Worm (Caenorhabditis elegans) whole organism, L4 larva: ENCODE measurements around the gene T23E7.2.

Source experiments
- D1046.2 ChIP-seq: fragments of 200-800 bp; sonication (Bioruptor generic); IDR thresholded peaks from 2 replicates; pipeline ENCODE4 v1.3.6; 2022; ENCODE audit warnings: missing genetic modification characterization, missing compliant biosample characterization
- F44E2.7 ChIP-seq: fragments of 200-800 bp; sonication (Bioruptor generic); IDR thresholded peaks from 2 replicates; pipeline ENCODE4 v2.1.2; 2022; ENCODE audit warnings: missing genetic modification characterization, missing compliant biosample characterization
- F49E8.2 ChIP-seq: sonication (generic microtip); optimal IDR thresholded peaks from 2 replicates; lab custom pipeline; 2016; ENCODE audit warnings: missing compliant biosample characterization, mild to moderate bottlenecking, missing genetic modification characterization, borderline replicate concordance
- T20F7.1 ChIP-seq: fragments of 200-800 bp; sonication (Bioruptor generic); optimal IDR thresholded peaks from 2 replicates; lab custom pipeline; 2018; ENCODE audit warnings: mild to moderate bottlenecking, missing genetic modification characterization, missing compliant biosample characterization
- Y105C5A.15 ChIP-seq: fragments of 200-800 bp; sonication (Bioruptor generic); IDR thresholded peaks from 2 replicates; pipeline ENCODE4 v1.3.6; 2022; ENCODE audit warnings: missing genetic modification characterization, missing compliant biosample characterization
- ZK337.2 ChIP-seq: fragments of 200-800 bp; sonication (Bioruptor generic); IDR thresholded peaks from 2 replicates; pipeline ENCODE4 v1.3.6; 2022; ENCODE audit warnings: missing genetic modification reagents, missing genetic modification characterization, missing compliant biosample characterization
- ZK546.5 ChIP-seq, 2 experiments: sonication (generic microtip); optimal IDR thresholded peaks; 2 replicates each; lab custom pipeline; 2017; ENCODE audit warnings: missing biosample characterization in 2 of 2, missing genetic modification characterization in 2 of 2
- arid-1 ChIP-seq: fragments of 200-800 bp; sonication (Bioruptor generic); conservative IDR thresholded peaks from 2 replicates; pipeline ENCODE4 v1.3.6; 2022; ENCODE audit warnings: missing genetic modification reagents, missing genetic modification characterization, missing compliant biosample characterization
- ceh-44 ChIP-seq: fragments of 200-800 bp; sonication (Bioruptor generic); IDR thresholded peaks from 2 replicates; pipeline ENCODE4 v1.3.6; 2022; ENCODE audit warnings: missing genetic modification reagents, missing genetic modification characterization, missing compliant biosample characterization
- ceh-82 ChIP-seq: sonication (generic microtip); optimal IDR thresholded peaks from 2 replicates; lab custom pipeline; 2017; ENCODE audit warnings: missing biosample characterization, missing genetic modification characterization
- ces-1 ChIP-seq: fragments of 150-350 bp; sonication (generic microtip); optimal IDR thresholded peaks from 4 replicates; lab custom pipeline; 2014; ENCODE audit warnings: missing biosample characterization, missing genetic modification reagents, missing genetic modification characterization
- cey-2 ChIP-seq: sonication (generic microtip); optimal IDR thresholded peaks from 3 replicates; lab custom pipeline; 2017; ENCODE audit warnings: missing genetic modification characterization, mild to moderate bottlenecking, missing compliant biosample characterization, antibody characterized with exemption, borderline replicate concordance; ENCODE audit not compliant: insufficient read depth
- ctbp-1 ChIP-seq: fragments of 200-800 bp; sonication (Bioruptor generic); IDR thresholded peaks from 2 replicates; pipeline ENCODE4 v1.3.6; 2022; ENCODE audit warnings: missing genetic modification reagents, missing genetic modification characterization, missing compliant biosample characterization
- daf-12 ChIP-seq: fragments of 150-350 bp; optimal IDR thresholded peaks from 2 replicates; lab custom pipeline; 2014; ENCODE audit warnings: missing biosample characterization, missing genetic modification reagents, missing genetic modification characterization
- daf-19 ChIP-seq: fragments of 200-800 bp; sonication (Bioruptor generic); conservative IDR thresholded peaks from 2 replicates; pipeline ENCODE4 v1.3.6; 2022; ENCODE audit warnings: missing genetic modification characterization, missing compliant biosample characterization
- daf-8 ChIP-seq: fragments of 200-800 bp; sonication (Bioruptor generic); IDR thresholded peaks from 2 replicates; pipeline ENCODE4 v1.3.6; 2022; ENCODE audit warnings: missing genetic modification characterization, missing compliant biosample characterization
- dpl-1 ChIP-seq: fragments of 150-350 bp; optimal IDR thresholded peaks from 2 replicates; lab custom pipeline; 2014; ENCODE audit warnings: missing biosample characterization, missing genetic modification reagents, missing genetic modification characterization
- dve-1 ChIP-seq: sonication (generic microtip); optimal IDR thresholded peaks from 2 replicates; lab custom pipeline; 2017; ENCODE audit warnings: antibody characterized with exemption, mild to moderate bottlenecking, missing genetic modification characterization, missing compliant biosample characterization; ENCODE audit not compliant: insufficient read depth
- egl-27 ChIP-seq: sonication (generic microtip); optimal IDR thresholded peaks from 3 replicates; lab custom pipeline; 2017; ENCODE audit warnings: missing biosample characterization, missing genetic modification reagents, missing genetic modification characterization
- fos-1 ChIP-seq: fragments of 150-350 bp; optimal IDR thresholded peaks from 2 replicates; lab custom pipeline; 2014; ENCODE audit warnings: missing biosample characterization, missing genetic modification characterization
- gei-8 ChIP-seq: fragments of 200-800 bp; sonication (Bioruptor generic); optimal IDR thresholded peaks from 2 replicates; lab custom pipeline; 2018; ENCODE audit warnings: mild to moderate bottlenecking, missing genetic modification characterization, missing compliant biosample characterization
- hlh-11 ChIP-seq: fragments of 200-800 bp; sonication (Bioruptor generic); optimal IDR thresholded peaks from 2 replicates; lab custom pipeline; 2018; ENCODE audit warnings: mild to moderate bottlenecking, missing genetic modification characterization, missing compliant biosample characterization
- hmg-1.1 ChIP-seq: fragments of 200-800 bp; sonication (Bioruptor generic); IDR thresholded peaks from 2 replicates; pipeline ENCODE4 v1.3.6; 2022; ENCODE audit warnings: missing genetic modification reagents, missing genetic modification characterization, missing compliant biosample characterization
- lim-7 ChIP-seq: fragments of 200-800 bp; sonication (Bioruptor generic); IDR thresholded peaks from 2 replicates; pipeline ENCODE4 v1.3.6; 2022; ENCODE audit warnings: missing genetic modification characterization, missing compliant biosample characterization
- lin-15B ChIP-seq: fragments of 150-350 bp; sonication (generic microtip); optimal IDR thresholded peaks from 3 replicates; lab custom pipeline; 2014; ENCODE audit warnings: missing biosample characterization, missing genetic modification characterization
- lin-29 ChIP-seq: fragments of 200-800 bp; sonication (Bioruptor generic); IDR thresholded peaks from 2 replicates; pipeline ENCODE4 v1.3.6; 2022; ENCODE audit warnings: missing genetic modification reagents, missing genetic modification characterization, missing compliant biosample characterization
- lin-38 ChIP-seq: fragments of 200-800 bp; sonication (Bioruptor generic); IDR thresholded peaks from 2 replicates; pipeline ENCODE4 v1.3.6; 2022; ENCODE audit warnings: missing genetic modification reagents, missing genetic modification characterization, missing compliant biosample characterization
- lin-39 ChIP-seq: fragments of 150-350 bp; optimal IDR thresholded peaks from 2 replicates; lab custom pipeline; 2014; ENCODE audit warnings: missing biosample characterization, missing genetic modification reagents, missing genetic modification characterization
- lir-3 ChIP-seq: sonication (generic microtip); optimal IDR thresholded peaks from 2 replicates; lab custom pipeline; 2016; ENCODE audit warnings: mild to moderate bottlenecking, missing genetic modification characterization, missing compliant biosample characterization
- lsy-2 ChIP-seq, 2 experiments: fragments of 150-350 bp in 1 of 2; sonication (generic microtip) in 1 of 2; optimal IDR thresholded peaks; 2 replicates each; lab custom pipeline; 2014 to 2017; ENCODE audit warnings: missing biosample characterization in 2 of 2, missing genetic modification characterization in 2 of 2
- madf-5 ChIP-seq, 2 experiments: fragments of 200-800 bp; sonication (Bioruptor generic); IDR thresholded peaks; 2 replicates each; pipeline ENCODE4 v1.3.6; 2022; ENCODE audit warnings: missing compliant biosample characterization in 2 of 2, missing genetic modification characterization in 2 of 2
- mdt-29 ChIP-seq: fragments of 200-800 bp; sonication (Bioruptor generic); IDR thresholded peaks from 2 replicates; pipeline ENCODE4 v1.3.6; 2022; ENCODE audit warnings: missing genetic modification reagents, missing genetic modification characterization, missing compliant biosample characterization
- mep-1 ChIP-seq: fragments of 150-350 bp; sonication (generic microtip); optimal IDR thresholded peaks from 3 replicates; lab custom pipeline; 2014; ENCODE audit warnings: missing biosample characterization, missing genetic modification characterization
- nhr-102 ChIP-seq: sonication (generic microtip); optimal IDR thresholded peaks from 2 replicates; lab custom pipeline; 2016; ENCODE audit warnings: mild to moderate bottlenecking, missing genetic modification characterization, moderate library complexity, missing compliant biosample characterization
- nhr-11 ChIP-seq: fragments of 150-350 bp; optimal IDR thresholded peaks from 2 replicates; lab custom pipeline; 2014; ENCODE audit warnings: missing biosample characterization, missing genetic modification characterization
- nhr-28 ChIP-seq: fragments of 150-350 bp; optimal IDR thresholded peaks from 2 replicates; lab custom pipeline; 2014; ENCODE audit warnings: missing biosample characterization, missing genetic modification characterization
- nhr-42 ChIP-seq: fragments of 200-800 bp; sonication (Bioruptor generic); IDR thresholded peaks from 2 replicates; pipeline ENCODE4 v1.3.6; 2022; ENCODE audit warnings: missing genetic modification characterization, missing compliant biosample characterization
- nhr-48 ChIP-seq: sonication (generic microtip); optimal IDR thresholded peaks from 2 replicates; lab custom pipeline; 2016; ENCODE audit warnings: mild to moderate bottlenecking, missing genetic modification characterization, missing compliant biosample characterization
- nhr-6 ChIP-seq: fragments of 150-350 bp; optimal IDR thresholded peaks from 2 replicates; lab custom pipeline; 2014; ENCODE audit warnings: missing biosample characterization, missing genetic modification characterization
- pha-4 ChIP-seq, 2 experiments: fragments of 150-350 bp in 1 of 2; fragments of 200-800 bp in 1 of 2; sonication (Bioruptor generic) in 1 of 2; IDR thresholded peaks in 1 of 2; optimal IDR thresholded peaks in 1 of 2; 2 replicates each; pipeline versions ENCODE4 v1.3.6 to Lab custom; 2014 to 2022; ENCODE audit warnings: missing genetic modification characterization in 2 of 2, missing genetic modification reagents in 2 of 2, missing biosample characterization in 1 of 2, missing compliant biosample characterization in 1 of 2
- snpc-1.2 ChIP-seq: fragments of 200-800 bp; sonication (Bioruptor generic); IDR thresholded peaks from 2 replicates; pipeline ENCODE4 v1.3.6; 2022; ENCODE audit warnings: missing genetic modification reagents, missing genetic modification characterization, missing compliant biosample characterization
- snpc-4 ChIP-seq: fragments of 150-350 bp; optimal IDR thresholded peaks from 2 replicates; lab custom pipeline; 2014; ENCODE audit warnings: missing biosample characterization, missing genetic modification characterization
- spr-3 ChIP-seq: fragments of 200-800 bp; sonication (Bioruptor generic); optimal IDR thresholded peaks from 2 replicates; lab custom pipeline; 2018; ENCODE audit warnings: mild to moderate bottlenecking, missing genetic modification characterization, missing compliant biosample characterization
- tra-1 ChIP-seq: fragments of 200-800 bp; sonication (Bioruptor generic); IDR thresholded peaks from 2 replicates; pipeline ENCODE4 v1.3.6; 2022; ENCODE audit warnings: missing genetic modification reagents, missing genetic modification characterization, missing compliant biosample characterization
- unc-39 ChIP-seq: sonication (generic microtip); optimal IDR thresholded peaks from 2 replicates; lab custom pipeline; 2017; ENCODE audit warnings: missing biosample characterization, missing genetic modification characterization
- zag-1 ChIP-seq: fragments of 150-350 bp; optimal IDR thresholded peaks from 2 replicates; lab custom pipeline; 2014; ENCODE audit warnings: missing biosample characterization, missing genetic modification characterization
- zfp-3 ChIP-seq: fragments of 200-800 bp; sonication (Bioruptor generic); conservative IDR thresholded peaks from 2 replicates; pipeline ENCODE4 v1.3.6; 2022; ENCODE audit warnings: missing genetic modification reagents, missing genetic modification characterization, missing compliant biosample characterization
- ztf-7 ChIP-seq: fragments of 150-350 bp; optimal IDR thresholded peaks from 2 replicates; lab custom pipeline; 2014; ENCODE audit warnings: missing biosample characterization, missing genetic modification characterization

Gene T23E7.2

ce11 chrX:17631703-17632102 lies 39.1 kb upstream of the T23E7.2 start (continued):
- no peak for TF ChIP-seq pha-4 (GFP tag; IDR thresholded peaks at IDR 0.05; lab: Robert Waterston, UW)
- peak; percentile 3 for TF ChIP-seq pha-4 (tag; optimal IDR thresholded peaks at IDR 0.05; lab: Kevin White, UChicago)
- TF ChIP-seq T20F7.1 (GFP tag; lab: Kevin White, UChicago): no peak
- TF ChIP-seq lin-39 (tag; lab: Kevin White, UChicago): no peak
- TF ChIP-seq lir-3 (tag; lab: Kevin White, UChicago): no peak
- no peak for TF ChIP-seq F49E8.2 (tag; lab: Kevin White, UChicago)
- no peak for TF ChIP-seq ZK337.2 (GFP tag; lab: Robert Waterston, UW)
- no peak for TF ChIP-seq unc-39 (tag; lab: Kevin White, UChicago)
- no peak for TF ChIP-seq cey-2 (tag; lab: Kevin White, UChicago)
- no peak for TF ChIP-seq ces-1 (GFP tag; lab: Kevin White, UChicago)
- TF ChIP-seq egl-27: no peak
- no peak for TF ChIP-seq lin-15B (tag; lab: Kevin White, UChicago)
- TF ChIP-seq hmg-1.1: peak; percentile 50; the same call in 1 of the 2 replicates

- TF ChIP-seq snpc-1.2 (no peak), ztf-7 (no peak), Y105C5A.15 (GFP tag; lab: Robert Waterston, UW) (no peak), mdt-29 (GFP tag; lab: Robert Waterston, UW) (no peak), lsy-2 (tag; optimal IDR thresholded peaks at IDR 0.05; lab: Kevin White, UChicago) (peak in 1 of 2 experiments; percentile 23), nhr-48 (tag; lab: Kevin White, UChicago) (peak; percentile 95), nhr-28 (tag; lab: Kevin White, UChicago) (peak; percentile 78), lir-3 (tag; lab: Kevin White, UChicago) (no peak), pha-4 (GFP tag; IDR thresholded peaks at IDR 0.05; lab: Robert Waterston, UW) (no peak), pha-4 (tag; optimal IDR thresholded peaks at IDR 0.05; lab: Kevin White, UChicago) (no peak), daf-12 (tag; lab: Kevin White, UChicago) (no peak), hmg-1.1 (peak; percentile 35; the same call in 1 of the 2 replicates), madf-5 (GFP tag; IDR thresholded peaks at IDR 0.05; lab: Robert Waterston, UW) (no peak), ZK546.5 (tag; optimal IDR thresholded peaks at IDR 0.05; lab: Kevin White, UChicago) (no peak), nhr-11 (tag; lab: Kevin White, UChicago) (peak; percentile 38), nhr-102 (tag; lab: Kevin White, UChicago) (peak; percentile 53), spr-3 (GFP tag; lab: Kevin White, UChicago) (no peak), nhr-42 (no peak), dve-1 (tag; lab: Kevin White, UChicago) (peak; percentile 29), mep-1 (tag; lab: Kevin White, UChicago) (peak; percentile 21), T20F7.1 (GFP tag; lab: Kevin White, UChicago) (no peak), nhr-6 (tag; lab: Kevin White, UChicago) (no peak), F44E2.7 (no peak), ctbp-1 (GFP tag; lab: Robert Waterston, UW) (0 out of 2 replicates have a peak, but pooled peaks have one; percentile 17), lim-7 (GFP tag; lab: Robert Waterston, UW) (no peak), D1046.2 (GFP tag; lab: Robert Waterston, UW) (no peak), snpc-4 (tag; lab: Kevin White, UChicago) (no peak), ceh-82 (tag; lab: Kevin White, UChicago) (no peak), daf-19 (no peak), zfp-3 (GFP tag; lab: Robert Waterston, UW) (no peak), egl-27 (no peak), ZK337.2 (GFP tag; lab: Robert Waterston, UW) (no peak), daf-8 (GFP tag; lab: Robert Waterston, UW) (no peak), dpl-1 (GFP tag; lab: Kevin White, UChicago) (no peak), fos-1 (tag; lab: Kevin White, UChicago) (no peak), lin-39 (tag; lab: Kevin White, UChicago) (no peak), zag-1 (tag; lab: Kevin White, UChicago) (no peak), lin-29 (GFP tag; lab: Robert Waterston, UW) (no peak), ceh-44 (GFP tag; lab: Robert Waterston, UW) (no peak), gei-8 (GFP tag; lab: Kevin White, UChicago) (peak; percentile 87), lin-38 (no peak), tra-1 (GFP tag; lab: Robert Waterston, UW) (peak; percentile 60; the same call in 1 of the 2 replicates), arid-1 (no peak), hlh-11 (tag; lab: Kevin White, UChicago) (peak; percentile 91), cey-2 (tag; lab: Kevin White, UChicago) (no peak)
These were observed 37.7 kb upstream of the T23E7.2 start for ce11 chrX:17633166-17633565.
